Fruit fly (Drosophila melanogaster) whole organism, embryonic: ENCODE data around the gene OtopLc.

Source experiments
- Abd-B ChIP-seq: fragments of 200-800 bp; sonication (Bioruptor generic); optimal IDR thresholded peaks from 2 replicates; lab custom pipeline; 2018; ENCODE audit warnings: missing biosample characterization, mild to moderate bottlenecking, missing genetic modification characterization, moderate library complexity
- Adf1 ChIP-seq: fragments of 200-800 bp; sonication (Bioruptor generic); IDR thresholded peaks from 2 replicates; pipeline ENCODE4 v1.3.6; 2022; ENCODE audit warnings: missing biosample characterization, missing genetic modification characterization
- Aef1 ChIP-seq: fragments of 200-800 bp; sonication (Bioruptor generic); IDR thresholded peaks from 3 replicates; pipeline ENCODE4 v1.3.6; 2022; ENCODE audit warnings: missing biosample characterization, missing genetic modification characterization
- CG10366 ChIP-seq: fragments of 200-800 bp; sonication (Bioruptor generic); IDR thresholded peaks from 2 replicates; pipeline ENCODE4 v1.3.6; 2022; ENCODE audit warnings: missing biosample characterization, missing genetic modification characterization
- CG11695 ChIP-seq: fragments of 200-800 bp; sonication (Bioruptor generic); IDR thresholded peaks from 3 replicates; pipeline ENCODE4 v1.3.6; 2022; ENCODE audit warnings: missing biosample characterization, missing genetic modification characterization
- CG12104 ChIP-seq: fragments of 200-800 bp; sonication (Bioruptor generic); optimal IDR thresholded peaks from 3 replicates; lab custom pipeline; 2016; ENCODE audit warnings: missing biosample characterization, missing genetic modification characterization
- CG13424 ChIP-seq: fragments of 200-800 bp; sonication (Bioruptor generic); optimal IDR thresholded peaks from 2 replicates; lab custom pipeline; 2019; ENCODE audit warnings: missing biosample characterization, mild to moderate bottlenecking, missing genetic modification characterization, moderate library complexity
- CG13624 ChIP-seq: fragments of 200-800 bp; sonication (Bioruptor generic); optimal IDR thresholded peaks from 2 replicates; lab custom pipeline; 2016; ENCODE audit warnings: missing biosample characterization, missing genetic modification characterization
- CG15269 ChIP-seq: fragments of 200-800 bp; sonication (Bioruptor generic); optimal IDR thresholded peaks from 2 replicates; lab custom pipeline; 2018; ENCODE audit warnings: missing biosample characterization, mild to moderate bottlenecking, missing genetic modification characterization, moderate library complexity
- CG15601 ChIP-seq: fragments of 200-800 bp; sonication (Bioruptor generic); optimal IDR thresholded peaks from 3 replicates; lab custom pipeline; 2019; ENCODE audit warnings: missing biosample characterization, mild to moderate bottlenecking, missing genetic modification characterization, moderate library complexity
- CG16813 ChIP-seq: fragments of 200-800 bp; sonication (Bioruptor generic); IDR thresholded peaks from 3 replicates; pipeline ENCODE4 v1.3.6; 2022; ENCODE audit warnings: missing biosample characterization, missing genetic modification characterization; ENCODE audit not compliant: partially characterized antibody
- CG17186 ChIP-seq: fragments of 200-800 bp; sonication (Bioruptor generic); optimal IDR thresholded peaks from 3 replicates; lab custom pipeline; 2017; ENCODE audit warnings: missing biosample characterization, missing genetic modification reagents, missing genetic modification characterization
- CG17385 ChIP-seq: fragments of 200-800 bp; sonication (Bioruptor generic); optimal IDR thresholded peaks from 3 replicates; lab custom pipeline; 2018; ENCODE audit warnings: missing biosample characterization, mild to moderate bottlenecking, missing genetic modification characterization
- CG1792 ChIP-seq: fragments of 200-800 bp; sonication (Bioruptor generic); optimal IDR thresholded peaks from 2 replicates; lab custom pipeline; 2016; ENCODE audit warnings: missing biosample characterization, missing genetic modification characterization
- CG2199 ChIP-seq: fragments of 200-800 bp; sonication (Bioruptor generic); IDR thresholded peaks from 3 replicates; pipeline ENCODE4 v1.3.6; 2022; ENCODE audit warnings: missing biosample characterization, missing genetic modification characterization
- CG4707 ChIP-seq: fragments of 200-800 bp; sonication (Bioruptor generic); optimal IDR thresholded peaks from 2 replicates; lab custom pipeline; 2018; ENCODE audit warnings: missing biosample characterization, mild to moderate bottlenecking, missing genetic modification characterization, moderate library complexity
- CG7556 ChIP-seq: fragments of 200-800 bp; sonication (Bioruptor generic); optimal IDR thresholded peaks from 2 replicates; lab custom pipeline; 2017; ENCODE audit warnings: missing biosample characterization, mild to moderate bottlenecking, missing genetic modification characterization
- CG7839 ChIP-seq: fragments of 200-800 bp; sonication (Bioruptor generic); optimal IDR thresholded peaks from 3 replicates; lab custom pipeline; 2018; ENCODE audit warnings: missing biosample characterization, mild to moderate bottlenecking, missing genetic modification characterization, moderate library complexity
- CG9215 ChIP-seq: fragments of 200-800 bp; sonication (Bioruptor generic); IDR thresholded peaks from 2 replicates; pipeline ENCODE4 v1.3.6; 2022; ENCODE audit warnings: missing biosample characterization, missing genetic modification characterization
- CG9817 ChIP-seq: fragments of 200-800 bp; sonication (Bioruptor generic); optimal IDR thresholded peaks from 2 replicates; lab custom pipeline; 2018; ENCODE audit warnings: missing biosample characterization, mild to moderate bottlenecking, missing genetic modification characterization, moderate library complexity
- Deaf1 ChIP-seq: fragments of 200-800 bp; optimal IDR thresholded peaks from 3 replicates; lab custom pipeline; 2019; ENCODE audit warnings: missing biosample characterization, mild to moderate bottlenecking, missing genetic modification characterization, moderate library complexity
- Dll ChIP-seq: fragments of 200-800 bp; sonication (Bioruptor generic); IDR thresholded peaks from 4 replicates; pipeline ENCODE4 v1.3.6; 2022; ENCODE audit warnings: missing biosample characterization, missing genetic modification characterization; ENCODE audit not compliant: partially characterized antibody
- E2f1 ChIP-seq: fragments of 200-800 bp; sonication (Bioruptor generic); IDR thresholded peaks from 2 replicates; pipeline ENCODE4 v1.3.6; 2022; ENCODE audit warnings: missing biosample characterization, missing genetic modification characterization
- Ets65A ChIP-seq: fragments of 200-800 bp; sonication (Bioruptor generic); peaks from one replicate; lab custom pipeline; 2016; ENCODE audit warnings: missing biosample characterization, missing genetic modification characterization
- HLH3B ChIP-seq: fragments of 200-800 bp; sonication (Bioruptor generic); IDR thresholded peaks from 2 replicates; pipeline ENCODE4 v1.3.6; 2022; ENCODE audit warnings: missing biosample characterization, missing genetic modification characterization
- HLH54F ChIP-seq: fragments of 200-800 bp; sonication (Bioruptor generic); optimal IDR thresholded peaks from 3 replicates; lab custom pipeline; 2016; ENCODE audit warnings: missing biosample characterization, missing genetic modification characterization
- Kr ChIP-seq: fragments of 200-800 bp; sonication (Bioruptor generic); optimal IDR thresholded peaks from 2 replicates; lab custom pipeline; 2017; ENCODE audit warnings: missing biosample characterization, mild to moderate bottlenecking, missing genetic modification characterization
- Max ChIP-seq: fragments of 200-800 bp; sonication (Bioruptor generic); optimal IDR thresholded peaks from 2 replicates; lab custom pipeline; 2016; ENCODE audit warnings: missing biosample characterization, mild to moderate bottlenecking, missing genetic modification characterization
- Xbp1 ChIP-seq: fragments of 200-800 bp; sonication (Bioruptor generic); optimal IDR thresholded peaks from 3 replicates; lab custom pipeline; 2016; ENCODE audit warnings: missing biosample characterization, mild to moderate bottlenecking, missing genetic modification characterization
- ato ChIP-seq: fragments of 200-800 bp; sonication (Bioruptor generic); IDR thresholded peaks from 2 replicates; pipeline ENCODE4 v1.3.6; 2022; ENCODE audit warnings: missing biosample characterization, missing genetic modification characterization; ENCODE audit not compliant: partially characterized antibody
- bcd ChIP-seq: fragments of 200-800 bp; sonication (Bioruptor generic); optimal IDR thresholded peaks from 2 replicates; lab custom pipeline; 2017; ENCODE audit warnings: missing biosample characterization, mild to moderate bottlenecking, missing genetic modification characterization
- bowl ChIP-seq: fragments of 200-800 bp; sonication (Bioruptor generic); IDR thresholded peaks from 2 replicates; pipeline ENCODE4 v1.3.6; 2022; ENCODE audit warnings: missing biosample characterization, missing genetic modification characterization
- cg ChIP-seq: fragments of 200-800 bp; sonication (Bioruptor generic); optimal IDR thresholded peaks from 3 replicates; lab custom pipeline; 2019; ENCODE audit warnings: missing biosample characterization, mild to moderate bottlenecking, missing genetic modification characterization, moderate library complexity
- dmrt11E ChIP-seq: fragments of 200-800 bp; sonication (Bioruptor generic); optimal IDR thresholded peaks from 3 replicates; lab custom pipeline; 2018; ENCODE audit warnings: missing biosample characterization, mild to moderate bottlenecking, missing genetic modification characterization, moderate library complexity
- eyg ChIP-seq: fragments of 200-800 bp; sonication (Bioruptor generic); optimal IDR thresholded peaks from 3 replicates; lab custom pipeline; 2016; ENCODE audit warnings: missing biosample characterization, missing genetic modification characterization
- ftz-f1 ChIP-seq: fragments of 200-800 bp; sonication (Bioruptor generic); optimal IDR thresholded peaks from 2 replicates; lab custom pipeline; 2016; ENCODE audit warnings: missing biosample characterization, missing genetic modification characterization
- gem ChIP-seq: fragments of 200-800 bp; sonication (Bioruptor generic); optimal IDR thresholded peaks from 2 replicates; lab custom pipeline; 2019; ENCODE audit warnings: missing biosample characterization, mild to moderate bottlenecking, missing genetic modification characterization, moderate library complexity
- grau ChIP-seq: fragments of 200-800 bp; optimal IDR thresholded peaks from 3 replicates; lab custom pipeline; 2019; ENCODE audit warnings: missing biosample characterization, mild to moderate bottlenecking, missing genetic modification characterization, moderate library complexity
- lov ChIP-seq, 2 experiments: fragments of 200-800 bp in 1 of 2; fragments of >200 bp in 1 of 2; sonication (Bioruptor generic) in 1 of 2; IDR thresholded peaks in 1 of 2; optimal IDR thresholded peaks in 1 of 2; 2 replicates in 1 of 2; 3 replicates in 1 of 2; pipeline versions ENCODE4 v1.3.6 to Lab custom; 2017 to 2022; ENCODE audit warnings: missing biosample characterization in 1 of 2, missing genetic modification characterization in 1 of 2
- mld ChIP-seq: fragments of 200-800 bp; sonication (Bioruptor generic); IDR thresholded peaks from 3 replicates; pipeline ENCODE4 v1.3.6; 2022; ENCODE audit warnings: missing biosample characterization, missing genetic modification characterization; ENCODE audit not compliant: partially characterized antibody
- nerfin-2 ChIP-seq: fragments of 200-800 bp; sonication (Bioruptor generic); IDR thresholded peaks from 2 replicates; pipeline ENCODE4 v1.3.6; 2022; ENCODE audit warnings: missing biosample characterization, missing genetic modification characterization; ENCODE audit not compliant: partially characterized antibody
- oc ChIP-seq: fragments of 200-800 bp; sonication (Bioruptor generic); optimal IDR thresholded peaks from 2 replicates; lab custom pipeline; 2018; ENCODE audit warnings: missing biosample characterization, mild to moderate bottlenecking, missing genetic modification characterization, moderate library complexity
- odd ChIP-seq: fragments of 200-800 bp; sonication (Bioruptor generic); optimal IDR thresholded peaks from 2 replicates; lab custom pipeline; 2017; ENCODE audit warnings: missing biosample characterization, mild to moderate bottlenecking, missing genetic modification characterization
- pnt ChIP-seq: fragments of 200-800 bp; sonication (Bioruptor generic); optimal IDR thresholded peaks from 3 replicates; lab custom pipeline; 2016; ENCODE audit warnings: missing biosample characterization, missing genetic modification characterization
- unc-4 ChIP-seq: fragments of 200-800 bp; sonication (Bioruptor generic); IDR thresholded peaks from 2 replicates; pipeline ENCODE4 v1.3.6; 2022; ENCODE audit warnings: missing biosample characterization, missing genetic modification characterization; ENCODE audit not compliant: partially characterized antibody
- unpg ChIP-seq: fragments of 200-800 bp; sonication (Bioruptor generic); optimal IDR thresholded peaks from 3 replicates; lab custom pipeline; 2018; ENCODE audit warnings: missing biosample characterization, mild to moderate bottlenecking, missing genetic modification characterization, moderate library complexity
- vfl ChIP-seq: fragments of 200-800 bp; sonication (Bioruptor generic); optimal IDR thresholded peaks from 2 replicates; lab custom pipeline; 2016; ENCODE audit warnings: missing biosample characterization, missing genetic modification characterization
- wek ChIP-seq: fragments of 200-800 bp; sonication (Bioruptor generic); optimal IDR thresholded peaks from 3 replicates; lab custom pipeline; 2018; ENCODE audit warnings: missing biosample characterization, mild to moderate bottlenecking, missing genetic modification characterization, moderate library complexity
- zf30C ChIP-seq: fragments of 200-800 bp; sonication (Bioruptor generic); optimal IDR thresholded peaks from 3 replicates; lab custom pipeline; 2018; ENCODE audit warnings: missing biosample characterization, mild to moderate bottlenecking, missing genetic modification characterization

Gene OtopLc

dm6 chrX:5698087-5698727 is 35.5 kb upstream of the OtopLc start, which contains the start of gene AdamTS-B (continued):
- peak; percentile 6 for TF ChIP-seq CG15601 (tag; lab: Kevin White, UChicago)
- no peak for TF ChIP-seq lov (optimal IDR thresholded peaks at IDR 0.05; lab: Kevin White, UChicago)
- TF ChIP-seq lov (GFP tag; IDR thresholded peaks at IDR 0.05; lab: Robert Waterston, UW), result no peak
- TF ChIP-seq CG12104 (GFP tag; lab: Kevin White, UChicago), result no peak
- TF ChIP-seq Deaf1, result no peak
- peak; percentile 42 for TF ChIP-seq CG17385 (GFP tag; lab: Kevin White, UChicago)
- peak; percentile 53 for TF ChIP-seq CG7839 (tag; lab: Kevin White, UChicago)
- TF ChIP-seq Ets65A (GFP tag; lab: Kevin White, UChicago), result peak; percentile 58
- TF ChIP-seq wek (GFP tag; lab: Kevin White, UChicago), result no peak
- TF ChIP-seq CG11695 (GFP tag; lab: Robert Waterston, UW), result peak; percentile 50; the same call in 2 of the 3 replicates
- TF ChIP-seq ato (GFP tag; lab: Robert Waterston, UW), result no peak
- peak; percentile 64 for TF ChIP-seq CG15269 (tag; lab: Kevin White, UChicago)
- TF ChIP-seq pnt (GFP tag; lab: Kevin White, UChicago), result no peak
- peak; percentile 47 for TF ChIP-seq unpg (GFP tag; lab: Kevin White, UChicago)
- TF ChIP-seq CG1792 (GFP tag; lab: Kevin White, UChicago), result no peak
- no peak for TF ChIP-seq CG13624 (GFP tag; lab: Kevin White, UChicago)
- TF ChIP-seq Kr (GFP tag; lab: Kevin White, UChicago), result no peak
- TF ChIP-seq grau (tag; lab: Kevin White, UChicago), result peak; percentile 36
- TF ChIP-seq gem (tag; lab: Kevin White, UChicago), result peak; percentile 69
- TF ChIP-seq CG7556 (GFP tag; lab: Kevin White, UChicago), result peak; percentile 49
- TF ChIP-seq Adf1 (GFP tag; lab: Robert Waterston, UW), result no peak
- TF ChIP-seq CG2199 (GFP tag; lab: Robert Waterston, UW), result no peak
- no peak for TF ChIP-seq eyg (GFP tag; lab: Kevin White, UChicago)
- no peak for TF ChIP-seq odd
- TF ChIP-seq unc-4 (GFP tag; lab: Robert Waterston, UW), result no peak
- TF ChIP-seq CG10366, result peak; percentile 18; the same call in 1 of the 2 replicates
- peak; percentile 14 for TF ChIP-seq HLH54F (GFP tag; lab: Kevin White, UChicago)
- no peak for TF ChIP-seq ftz-f1 (GFP tag; lab: Kevin White, UChicago)
- no peak for TF ChIP-seq CG16813 (GFP tag; lab: Robert Waterston, UW)
- TF ChIP-seq Dll (GFP tag; lab: Robert Waterston, UW), result no peak
- TF ChIP-seq cg (GFP tag; lab: Kevin White, UChicago), result no peak
- TF ChIP-seq CG9215 (GFP tag; lab: Robert Waterston, UW), result peak; percentile 28; the same call in 1 of the 2 replicates
- TF ChIP-seq bowl (GFP tag; lab: Robert Waterston, UW), result peak; percentile 12; the same call in 1 of the 2 replicates
- peak; percentile 28 for TF ChIP-seq CG9817 (tag; lab: Kevin White, UChicago)
- no peak for TF ChIP-seq CG4707 (GFP tag; lab: Kevin White, UChicago)
- peak; percentile 44 for TF ChIP-seq bcd
- TF ChIP-seq nerfin-2 (GFP tag; lab: Robert Waterston, UW), result no peak
- TF ChIP-seq Max (GFP tag; lab: Kevin White, UChicago), result peak; percentile 18
- peak; percentile 49 for TF ChIP-seq dmrt11E (tag; lab: Kevin White, UChicago)
- TF ChIP-seq HLH3B (GFP tag; lab: Robert Waterston, UW), result no peak
- TF ChIP-seq Abd-B, result no peak
- TF ChIP-seq E2f1 (GFP tag; lab: Robert Waterston, UW), result peak; percentile 37; the same call in 1 of the 2 replicates
- TF ChIP-seq vfl (GFP tag; lab: Kevin White, UChicago), result no peak
- TF ChIP-seq Aef1, result no peak
- TF ChIP-seq CG17186 (GFP tag; lab: Kevin White, UChicago), result no peak
- peak; percentile 41 for TF ChIP-seq Xbp1
- no peak for TF ChIP-seq mld (GFP tag; lab: Robert Waterston, UW)
- no peak for TF ChIP-seq oc (tag; lab: Kevin White, UChicago)
- no peak for TF ChIP-seq zf30C (GFP tag; lab: Kevin White, UChicago)
- TF ChIP-seq CG13424 (tag; lab: Kevin White, UChicago), result peak; percentile 57
